Worm (Caenorhabditis elegans): ENCODE measurements around the gene K07F5.14.
A peak's percentile ranks its signal among the peaks of the same experiment; 100 is the strongest.

K07F5.14 gene

ce11 chrIV:9867915-9868314 lies 5.9 kb downstream of the K07F5.14 start (continued):
- TF ChIP-seq F57A8.1 (GFP tag; optimal IDR thresholded peaks at IDR 0.05) = no peak
- no peak for TF ChIP-seq T07F8.4 (tag; optimal IDR thresholded peaks at IDR 0.05)
- no peak for TF ChIP-seq tlf-1 (GFP tag; optimal IDR thresholded peaks at IDR 0.05)
- no peak for TF ChIP-seq pha-4 (tag; optimal IDR thresholded peaks at IDR 0.05)
- peak; percentile 3 for TF ChIP-seq tbp1 (GFP tag; optimal IDR thresholded peaks at IDR 0.05)
- TF ChIP-seq attf-6 (GFP tag; IDR thresholded peaks at IDR 0.05) = no peak
- no peak for TF ChIP-seq hlh-12 (tag; optimal IDR thresholded peaks at IDR 0.05)
- TF ChIP-seq let-526 (GFP tag; IDR thresholded peaks at IDR 0.05) = no peak
- peak; percentile 48; the same call in 1 of the 2 replicates for TF ChIP-seq lin-26 (GFP tag; IDR thresholded peaks at IDR 0.05)
- TF ChIP-seq sdz-38 (tag; optimal IDR thresholded peaks at IDR 0.05) = no peak
- no peak for TF ChIP-seq ekl-4 (GFP tag; IDR thresholded peaks at IDR 0.05)
- TF ChIP-seq egrh-3 (GFP tag; IDR thresholded peaks at IDR 0.05) = no peak
- TF ChIP-seq ztf-6 (GFP tag; IDR thresholded peaks at IDR 0.05) = no peak
- TF ChIP-seq nhr-90 (tag; optimal IDR thresholded peaks at IDR 0.05) = no peak
- no peak for TF ChIP-seq hlh-26 (GFP tag; conservative IDR thresholded peaks at IDR 0.05)
- no peak for TF ChIP-seq ztf-3 (GFP tag; optimal IDR thresholded peaks at IDR 0.05)
- no peak for TF ChIP-seq Y56A3A.18 (GFP tag; IDR thresholded peaks at IDR 0.05)
- no peak for TF ChIP-seq B0035.1 (tag; optimal IDR thresholded peaks at IDR 0.05)
- no peak for TF ChIP-seq F49E8.2 (tag; optimal IDR thresholded peaks at IDR 0.05; ENCODE audit: insufficient read depth)
- TF ChIP-seq cebp-1 (GFP tag; IDR thresholded peaks at IDR 0.05) = no peak
- peak; percentile 27 for TF ChIP-seq cebp-1 (tag; optimal IDR thresholded peaks at IDR 0.05)
- no peak for TF ChIP-seq madf-8 (GFP tag; conservative IDR thresholded peaks at IDR 0.05)
- no peak for TF ChIP-seq ZK185.1 (tag; optimal IDR thresholded peaks at IDR 0.05; ENCODE audit: poor library complexity, severe bottlenecking)
- TF ChIP-seq Y67H2A.10 (GFP tag; conservative IDR thresholded peaks at IDR 0.05) = no peak
- TF ChIP-seq repo-1 (tag; optimal IDR thresholded peaks at IDR 0.05) = no peak
- peak; percentile 55 for TF ChIP-seq die-1 (tag; optimal IDR thresholded peaks at IDR 0.05)
- TF ChIP-seq rec-8 (tag; optimal IDR thresholded peaks at IDR 0.05) = no peak
- TF ChIP-seq sptf-2 (GFP tag; optimal IDR thresholded peaks at IDR 0.05) = no peak
- TF ChIP-seq pbrm-1 (GFP tag; IDR thresholded peaks at IDR 0.05) = no peak
- TF ChIP-seq ccch-3 (GFP tag; optimal IDR thresholded peaks at IDR 0.05) = no peak
- no peak for TF ChIP-seq unc-62 (GFP tag; optimal IDR thresholded peaks at IDR 0.05)
- TF ChIP-seq C06A6.2 (GFP tag; conservative IDR thresholded peaks at IDR 0.05) = 0 out of 2 replicates have a peak, but pooled peaks have one; percentile 19
- TF ChIP-seq Y53F4B.3 (GFP tag; IDR thresholded peaks at IDR 0.05) = no peak
- no peak for TF ChIP-seq Y95B8A.8 (GFP tag; IDR thresholded peaks at IDR 0.05)
- TF ChIP-seq nfya-2 (GFP tag; IDR thresholded peaks at IDR 0.05) = no peak
- no peak for TF ChIP-seq madf-10 (tag; optimal IDR thresholded peaks at IDR 0.05)
- TF ChIP-seq egl-44 (GFP tag; IDR thresholded peaks at IDR 0.05) = no peak
- no peak for TF ChIP-seq hmg-1.2 (GFP tag; IDR thresholded peaks at IDR 0.05)
- TF ChIP-seq mel-28 (tag; optimal IDR thresholded peaks at IDR 0.05; ENCODE audit: borderline replicate concordance) = no peak
- no peak for TF ChIP-seq ets-4 (GFP tag; optimal IDR thresholded peaks at IDR 0.05)
- no peak for TF ChIP-seq lin-54 (GFP tag; optimal IDR thresholded peaks at IDR 0.05)
- TF ChIP-seq ceh-91 (GFP tag; IDR thresholded peaks at IDR 0.05) = no peak
- TF ChIP-seq D2030.7 (GFP tag; IDR thresholded peaks at IDR 0.05) = no peak
- no peak for TF ChIP-seq hmg-20 (GFP tag; IDR thresholded peaks at IDR 0.05)
- TF ChIP-seq him-1 (tag; optimal IDR thresholded peaks at IDR 0.05) = no peak
- TF ChIP-seq snpc-4 (GFP tag; optimal IDR thresholded peaks at IDR 0.05) = no peak
- no peak for TF ChIP-seq snpc-4 (tag; optimal IDR thresholded peaks at IDR 0.05)
- no peak for TF ChIP-seq F23B12.7 (tag; optimal IDR thresholded peaks at IDR 0.05; ENCODE audit: insufficient read depth)
- TF ChIP-seq F52B5.7 (tag; optimal IDR thresholded peaks at IDR 0.05) = no peak
- TF ChIP-seq T26A5.8 (tag; optimal IDR thresholded peaks at IDR 0.05) = no peak
